Worm (Caenorhabditis elegans) whole organism, late embryonic: ENCODE data around the gene T12A7.10.

Source experiments
- C08G9.2 ChIP-seq: sonication (generic microtip); optimal IDR thresholded peaks from 2 replicates; lab custom pipeline; 2016; ENCODE audit warnings: mild to moderate bottlenecking, missing genetic modification characterization, moderate library complexity, missing compliant biosample characterization
- C38D4.7 ChIP-seq: fragments of 200-800 bp; sonication (Bioruptor generic); optimal IDR thresholded peaks from 2 replicates; lab custom pipeline; 2018; ENCODE audit warnings: mild to moderate bottlenecking, missing genetic modification characterization, moderate library complexity, missing compliant biosample characterization
- T23F11.4 ChIP-seq: fragments of 200-800 bp; sonication (Bioruptor generic); optimal IDR thresholded peaks from 2 replicates; lab custom pipeline; 2018; ENCODE audit warnings: mild to moderate bottlenecking, missing genetic modification characterization, missing compliant biosample characterization
- ahr-1 ChIP-seq: sonication (generic microtip); optimal IDR thresholded peaks from 2 replicates; lab custom pipeline; 2016; ENCODE audit warnings: missing genetic modification characterization, missing compliant biosample characterization
- ceh-19 ChIP-seq: fragments of 200-800 bp; sonication (Bioruptor generic); optimal IDR thresholded peaks from 2 replicates; lab custom pipeline; 2018; ENCODE audit warnings: mild to moderate bottlenecking, missing genetic modification characterization, missing compliant biosample characterization
- ceh-31 ChIP-seq: sonication (generic microtip); optimal IDR thresholded peaks from 2 replicates; lab custom pipeline; 2016; ENCODE audit warnings: missing genetic modification characterization, missing compliant biosample characterization
- ceh-34 ChIP-seq: sonication (generic microtip); optimal IDR thresholded peaks from 2 replicates; lab custom pipeline; 2016; ENCODE audit warnings: mild to moderate bottlenecking, missing genetic modification characterization, missing compliant biosample characterization
- ceh-6 ChIP-seq: fragments of 200-800 bp; sonication (Bioruptor generic); optimal IDR thresholded peaks from 2 replicates; lab custom pipeline; 2018; ENCODE audit warnings: mild to moderate bottlenecking, missing genetic modification characterization, missing compliant biosample characterization
- che-1 ChIP-seq: sonication (generic microtip); optimal IDR thresholded peaks from 2 replicates; lab custom pipeline; 2016; ENCODE audit warnings: mild to moderate bottlenecking, missing genetic modification characterization, missing compliant biosample characterization
- dmd-4 ChIP-seq: sonication (generic microtip); optimal IDR thresholded peaks from 2 replicates; lab custom pipeline; 2016; ENCODE audit warnings: borderline replicate concordance, missing genetic modification characterization, missing compliant biosample characterization
- dve-1 ChIP-seq: sonication (generic microtip); optimal IDR thresholded peaks from 2 replicates; lab custom pipeline; 2017; ENCODE audit warnings: antibody characterized with exemption, mild to moderate bottlenecking, missing genetic modification characterization, missing compliant biosample characterization
- elt-2 ChIP-seq: sonication (generic microtip); optimal IDR thresholded peaks from 2 replicates; lab custom pipeline; 2016; ENCODE audit warnings: missing genetic modification reagents, missing genetic modification characterization, missing compliant biosample characterization
- fax-1 ChIP-seq: sonication (generic microtip); optimal IDR thresholded peaks from 2 replicates; lab custom pipeline; 2016; ENCODE audit warnings: missing genotype, missing genetic modification characterization, missing compliant biosample characterization
- fkh-6 ChIP-seq: sonication (generic microtip); optimal IDR thresholded peaks from 2 replicates; lab custom pipeline; 2016; ENCODE audit warnings: missing genetic modification characterization, missing compliant biosample characterization
- gmeb-2 ChIP-seq: sonication (generic microtip); optimal IDR thresholded peaks from 2 replicates; lab custom pipeline; 2016; ENCODE audit warnings: missing genetic modification characterization, inconsistent platforms, missing compliant biosample characterization
- hlh-13 ChIP-seq: fragments of 200-800 bp; sonication (Bioruptor generic); optimal IDR thresholded peaks from 2 replicates; lab custom pipeline; 2018; ENCODE audit warnings: mild to moderate bottlenecking, missing genetic modification characterization, missing compliant biosample characterization
- hlh-30 ChIP-seq: sonication (generic microtip); optimal IDR thresholded peaks from 2 replicates; lab custom pipeline; 2017; ENCODE audit warnings: antibody characterized with exemption, missing genetic modification characterization, missing compliant biosample characterization; ENCODE audit not compliant: insufficient read depth
- nfya-1 ChIP-seq: sonication (generic microtip); optimal IDR thresholded peaks from 2 replicates; lab custom pipeline; 2017; ENCODE audit warnings: missing genetic modification characterization, mild to moderate bottlenecking, missing compliant biosample characterization, antibody characterized with exemption, moderate library complexity
- nhr-232 ChIP-seq: sonication (generic microtip); optimal IDR thresholded peaks from 2 replicates; lab custom pipeline; 2016; ENCODE audit warnings: missing genetic modification characterization, missing compliant biosample characterization
- pag-3 ChIP-seq: sonication (generic microtip); optimal IDR thresholded peaks from 2 replicates; lab custom pipeline; 2016; ENCODE audit warnings: missing compliant biosample characterization, missing genetic modification characterization, borderline replicate concordance
- pat-9 ChIP-seq: fragments of 200-800 bp; sonication (Bioruptor generic); optimal IDR thresholded peaks from 2 replicates; lab custom pipeline; 2018; ENCODE audit warnings: mild to moderate bottlenecking, missing genetic modification characterization, moderate library complexity, missing compliant biosample characterization
- pha-4 ChIP-seq: fragments of 150-350 bp; optimal IDR thresholded peaks from 2 replicates; lab custom pipeline; 2018; ENCODE audit warnings: missing biosample characterization, missing genetic modification reagents, missing genetic modification characterization
- pqm-1 ChIP-seq: sonication (generic microtip); optimal IDR thresholded peaks from 2 replicates; lab custom pipeline; 2016; ENCODE audit warnings: missing genetic modification characterization, missing compliant biosample characterization
- tbx-7 ChIP-seq: sonication (generic microtip); optimal IDR thresholded peaks from 2 replicates; lab custom pipeline; 2016; ENCODE audit warnings: missing genotype, missing genetic modification characterization, missing compliant biosample characterization
- unc-3 ChIP-seq, 2 experiments: fragments of 200-800 bp in 1 of 2; sonication (Bioruptor generic) in 1 of 2; sonication (generic microtip) in 1 of 2; conservative IDR thresholded peaks in 1 of 2; optimal IDR thresholded peaks in 1 of 2; 2 replicates each; pipeline versions ENCODE4 v1.3.6 to Lab custom; 2016 to 2022; ENCODE audit warnings: missing compliant biosample characterization in 2 of 2, missing genetic modification characterization in 2 of 2, missing genetic modification reagents in 1 of 2
- unc-42 ChIP-seq: sonication (generic microtip); optimal IDR thresholded peaks from 2 replicates; lab custom pipeline; 2016; ENCODE audit warnings: missing genotype, missing genetic modification characterization, missing compliant biosample characterization
- unc-55 ChIP-seq: sonication (generic microtip); optimal IDR thresholded peaks from 2 replicates; lab custom pipeline; 2017; ENCODE audit warnings: missing biosample characterization, missing genetic modification reagents, missing genetic modification characterization
- ztf-16 ChIP-seq: sonication (generic microtip); optimal IDR thresholded peaks from 2 replicates; lab custom pipeline; 2017; ENCODE audit warnings: missing genetic modification characterization, missing compliant biosample characterization

Gene T12A7.10

DNA sequence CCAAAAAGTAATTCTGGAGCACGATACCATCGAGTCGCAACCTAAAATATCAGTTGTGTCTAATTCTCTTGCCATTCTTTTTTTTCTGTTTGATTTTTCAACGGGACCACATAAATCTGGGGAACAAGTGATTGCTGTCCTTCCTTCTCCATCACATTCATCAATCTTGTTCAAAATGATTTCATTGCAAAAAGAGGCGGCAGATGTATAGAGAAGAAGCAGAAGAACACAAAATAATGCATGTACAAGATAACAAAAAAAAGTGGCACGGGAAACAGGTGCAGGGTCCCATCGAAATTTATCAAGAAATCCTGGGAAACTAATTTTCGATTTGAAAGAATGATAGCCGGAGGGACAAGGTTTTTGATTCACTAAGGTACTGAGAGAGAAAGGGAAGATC lies 44.3 kb upstream of the T12A7.10 start:
- TF ChIP-seq ztf-16, result no peak
- no peak for TF ChIP-seq hlh-30 (tag; lab: Kevin White, UChicago)
- peak; percentile 33 for TF ChIP-seq unc-55 (GFP tag; lab: Kevin White, UChicago)

DNA sequence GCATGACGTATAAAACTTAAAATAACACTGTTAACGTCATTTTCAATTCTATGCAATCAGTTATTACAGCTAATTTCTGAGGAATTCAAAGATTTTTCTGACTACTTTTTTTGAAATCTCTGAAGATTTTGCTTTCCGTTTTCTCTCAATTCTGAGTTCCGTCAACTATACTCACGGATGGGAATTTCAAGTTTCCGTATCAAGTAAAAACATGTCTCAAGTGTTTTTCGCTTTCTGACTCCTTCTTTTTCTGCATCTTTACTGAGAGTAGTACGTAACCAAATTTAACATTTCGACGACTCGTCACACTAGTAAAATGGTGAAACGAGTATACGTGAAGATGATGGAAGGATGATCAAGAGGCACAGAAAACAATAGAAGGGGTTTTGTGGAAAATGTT lies 41.9 kb upstream of the T12A7.10 start:
- no peak for TF ChIP-seq ceh-34 (tag; lab: Kevin White, UChicago)
- TF ChIP-seq unc-42 (tag; lab: Kevin White, UChicago), result peak; percentile 18
- TF ChIP-seq, all 69 proteins: peak for 1

DNA sequence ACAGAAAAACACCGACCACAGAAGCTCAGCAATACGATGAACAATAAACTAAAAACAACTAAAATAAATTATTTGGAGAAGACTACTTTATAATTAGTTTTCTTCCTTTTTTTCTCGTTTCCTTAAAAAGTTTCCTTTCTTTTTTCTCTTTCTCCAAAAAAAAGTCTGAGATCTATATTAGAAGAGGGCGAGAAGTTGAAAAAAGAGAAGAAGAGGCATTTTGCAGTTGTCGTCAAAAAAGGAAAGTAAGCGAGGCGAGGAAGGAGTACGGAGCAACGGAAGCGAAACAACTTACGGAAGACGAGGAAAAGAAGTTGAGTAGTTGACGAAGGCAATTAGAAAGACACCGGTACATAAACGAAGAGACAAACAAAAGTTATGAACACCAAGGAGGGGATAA lies 41.1 kb upstream of the T12A7.10 start:
- TF ChIP-seq ahr-1 (tag; lab: Kevin White, UChicago) (no peak), unc-42 (tag; lab: Kevin White, UChicago) (peak; percentile 22)
- TF ChIP-seq, all 69 proteins: peak for 1

DNA sequence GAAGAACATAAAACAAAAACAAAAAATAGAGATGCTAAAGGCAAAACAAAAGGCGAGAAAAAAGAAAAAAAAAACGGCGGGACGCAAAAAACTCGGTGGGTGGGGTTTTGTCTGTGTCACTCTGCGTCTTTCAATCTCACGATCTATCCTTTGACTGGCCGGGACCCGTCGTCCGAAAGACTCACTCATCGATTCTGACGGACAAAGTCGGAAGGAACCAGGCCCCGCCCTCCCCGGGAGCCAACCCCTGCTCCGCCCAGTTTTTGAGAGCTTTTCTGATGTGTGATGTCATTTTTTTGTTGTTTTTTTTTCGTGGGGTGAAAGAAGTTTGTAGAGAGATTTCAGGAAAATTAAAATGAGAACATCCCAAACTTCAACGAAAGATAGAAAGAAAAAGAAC lies 38.3 kb upstream of the T12A7.10 start:
- TF ChIP-seq pha-4 (tag; lab: Kevin White, UChicago) (no peak), pag-3 (no peak)

DNA sequence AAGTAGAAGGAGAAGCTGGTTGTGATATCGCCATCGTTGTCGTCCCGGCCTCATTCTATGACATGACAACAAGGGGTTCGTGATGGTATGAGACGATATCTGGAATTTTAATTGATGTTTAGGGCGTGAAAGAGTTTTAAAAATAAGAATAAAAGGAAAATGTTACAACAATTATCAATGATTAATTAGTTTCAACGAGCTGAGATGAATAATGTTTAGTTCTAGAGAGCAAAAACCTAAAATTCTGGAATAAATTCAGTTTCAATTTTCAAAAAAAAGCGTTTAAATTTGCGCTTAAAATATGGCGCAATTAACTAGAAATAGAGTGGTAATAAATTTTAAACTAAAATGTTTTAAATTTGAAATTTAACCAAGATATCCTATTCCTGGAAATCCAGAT lies 37.6 kb upstream of the T12A7.10 start, which contains the start of gene H01G02.3:
Gene H01G02.3, minus strand, starts transcription at position 101 of the 400 bp plus-strand sequence.
- no peak for TF ChIP-seq tbx-7 (tag; lab: Kevin White, UChicago)
- TF ChIP-seq ceh-31 (tag; lab: Kevin White, UChicago), result no peak
- no peak for TF ChIP-seq T23F11.4 (GFP tag; lab: Kevin White, UChicago)
- no peak for TF ChIP-seq hlh-13 (GFP tag; lab: Kevin White, UChicago)
- TF ChIP-seq pqm-1 (tag; lab: Kevin White, UChicago), result no peak
- TF ChIP-seq C38D4.7, result no peak
- no peak for TF ChIP-seq C08G9.2
- no peak for TF ChIP-seq ceh-6 (GFP tag; lab: Kevin White, UChicago)
- TF ChIP-seq che-1 (tag; lab: Kevin White, UChicago), result no peak
- no peak for TF ChIP-seq nfya-1
- TF ChIP-seq fax-1, result no peak
- no peak for TF ChIP-seq gmeb-2 (tag; lab: Kevin White, UChicago)
- no peak for TF ChIP-seq unc-3 (GFP tag; conservative IDR thresholded peaks at IDR 0.05; lab: Robert Waterston, UW)
- no peak for TF ChIP-seq unc-3 (tag; optimal IDR thresholded peaks at IDR 0.05; lab: Kevin White, UChicago)
- no peak for TF ChIP-seq pat-9 (tag; lab: Kevin White, UChicago)
- no peak for TF ChIP-seq elt-2 (tag; lab: Kevin White, UChicago)
- no peak for TF ChIP-seq fkh-6 (tag; lab: Kevin White, UChicago)
- TF ChIP-seq dve-1 (tag; lab: Kevin White, UChicago), result no peak
- no peak for TF ChIP-seq ahr-1 (tag; lab: Kevin White, UChicago)

DNA sequence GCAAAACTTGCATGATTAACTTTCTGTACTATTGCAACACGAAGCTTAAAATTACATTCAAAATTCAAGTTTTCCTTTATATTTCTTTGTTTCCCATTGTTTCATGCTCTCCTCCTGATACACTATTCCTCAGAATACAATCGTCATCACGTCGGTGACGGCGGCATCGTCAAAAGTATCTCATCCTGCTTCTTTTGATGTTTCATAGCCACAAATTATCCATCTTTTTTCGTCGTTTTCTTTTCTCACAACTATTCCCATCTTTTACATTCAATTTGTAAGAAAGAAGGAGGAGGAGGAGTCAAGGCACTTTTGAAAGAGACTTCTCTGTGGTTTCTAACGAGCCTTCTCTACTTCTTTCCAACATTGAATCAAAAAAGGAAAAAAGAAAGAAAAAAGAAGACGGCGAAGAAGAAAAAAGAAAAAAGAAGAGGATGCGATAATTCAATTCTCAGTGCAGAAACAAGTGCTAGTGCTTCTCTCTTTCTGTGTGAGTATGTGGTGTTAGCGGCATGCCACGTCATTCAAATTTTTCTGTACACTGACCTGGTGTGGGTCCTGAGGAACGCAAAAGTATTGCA lies 33.6 kb upstream of the T12A7.10 start:
- TF ChIP-seq T23F11.4 (GFP tag; lab: Kevin White, UChicago) (no peak), dmd-4 (tag; lab: Kevin White, UChicago) (no peak), unc-42 (tag; lab: Kevin White, UChicago) (peak; percentile 93), gmeb-2 (tag; lab: Kevin White, UChicago) (no peak)

DNA sequence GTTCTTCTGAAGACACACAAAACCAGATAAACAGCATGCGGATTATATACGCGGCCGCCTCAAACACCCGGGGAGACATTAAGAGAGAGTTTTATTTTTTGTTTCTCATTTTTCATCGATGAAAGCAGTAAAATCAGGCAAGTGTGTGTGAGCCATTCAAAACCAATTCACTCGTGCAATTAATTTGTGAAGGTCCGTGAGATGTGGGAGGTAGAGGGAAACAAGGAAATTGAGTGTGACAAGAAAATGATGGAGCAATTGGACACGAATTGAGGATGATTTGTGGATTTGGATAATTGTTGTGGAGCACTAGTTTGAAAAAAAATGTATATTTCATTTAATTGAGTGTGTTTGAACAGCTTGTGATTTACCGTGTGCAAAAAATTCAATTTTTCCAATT lies 32.9 kb upstream of the T12A7.10 start:
- no peak for TF ChIP-seq nhr-232 (tag; lab: Kevin White, UChicago)
- TF ChIP-seq tbx-7 (tag; lab: Kevin White, UChicago), result no peak
- no peak for TF ChIP-seq ceh-19 (GFP tag; lab: Kevin White, UChicago)
